Worm (Caenorhabditis elegans): Measurements from ENCODE around the gene F56D6.12.

DNA sequence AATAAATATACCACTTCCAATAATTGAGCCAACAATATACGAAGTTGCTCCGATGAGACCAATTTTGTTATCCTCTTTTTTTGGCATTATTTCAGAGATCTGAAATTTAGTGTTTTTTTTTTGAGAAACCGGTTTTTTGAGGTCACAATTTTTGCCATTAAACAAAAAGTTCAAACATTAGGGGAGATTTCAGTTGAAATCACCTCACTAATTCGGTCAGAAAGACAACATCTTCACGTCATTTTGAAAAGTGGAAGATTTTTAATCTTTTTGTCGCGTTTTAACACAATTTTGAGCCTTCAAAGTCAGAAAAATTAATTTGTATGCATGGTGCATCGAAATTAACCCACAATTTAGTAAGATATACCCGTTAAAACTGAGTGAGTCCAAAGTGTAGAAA lies 43.0 kb upstream of the F56D6.12 start, which contains the start of gene aat-8:
- TF ChIP-seq ceh-36 (tag; optimal IDR thresholded peaks at IDR 0.05) (no peak), aly-1 (tag; optimal IDR thresholded peaks at IDR 0.05) (no peak), hmg-4 (GFP tag; optimal IDR thresholded peaks at IDR 0.05) (no peak), ama-1 (optimal IDR thresholded peaks at IDR 0.05) (no peak), hnd-1 (tag; optimal IDR thresholded peaks at IDR 0.05) (no peak), B0310.2 (tag; optimal IDR thresholded peaks at IDR 0.05) (no peak), F13C5.2 (tag; optimal IDR thresholded peaks at IDR 0.05) (no peak), tbx-37 (GFP tag; conservative IDR thresholded peaks at IDR 0.05) (no peak), pes-1 (GFP tag; IDR thresholded peaks at IDR 0.05) (no peak), sea-1 (GFP tag; conservative IDR thresholded peaks at IDR 0.05) (no peak), tbx-11 (GFP tag; IDR thresholded peaks at IDR 0.05) (no peak)
